Worm (Caenorhabditis elegans) whole organism, young adult: ENCODE data around the gene nas-37.

Source experiments
- B0336.3 ChIP-seq: fragments of 200-800 bp; sonication (Bioruptor generic); IDR thresholded peaks from 2 replicates; pipeline ENCODE4 v1.3.6; 2022; ENCODE audit warnings: missing genetic modification characterization, missing compliant biosample characterization
- C17E4.6 ChIP-seq: fragments of 200-800 bp; sonication (Bioruptor generic); IDR thresholded peaks from 2 replicates; pipeline ENCODE4 v1.3.6; 2022; ENCODE audit warnings: missing genetic modification reagents, missing genetic modification characterization, missing compliant biosample characterization
- D2030.7 ChIP-seq: fragments of 200-800 bp; sonication (Bioruptor generic); IDR thresholded peaks from 2 replicates; pipeline ENCODE4 v1.3.6; 2022; ENCODE audit warnings: missing genetic modification reagents, missing genetic modification characterization, missing compliant biosample characterization
- F22D6.2 ChIP-seq: sonication (generic microtip); optimal IDR thresholded peaks from 2 replicates; lab custom pipeline; 2016; ENCODE audit warnings: mild to moderate bottlenecking, missing genetic modification characterization, missing compliant biosample characterization
- F23B12.7 ChIP-seq: sonication (generic microtip); optimal IDR thresholded peaks from 2 replicates; lab custom pipeline; 2017; ENCODE audit warnings: missing genetic modification characterization, mild to moderate bottlenecking, missing compliant biosample characterization, antibody characterized with exemption, moderate library complexity; ENCODE audit not compliant: insufficient read depth
- F57C9.4 ChIP-seq: sonication (generic microtip); optimal IDR thresholded peaks from 2 replicates; lab custom pipeline; 2017; ENCODE audit warnings: mild to moderate bottlenecking, missing genetic modification characterization, missing compliant biosample characterization
- K12H6.12 ChIP-seq: fragments of 200-800 bp; sonication (Bioruptor generic); optimal IDR thresholded peaks from 2 replicates; lab custom pipeline; 2018; ENCODE audit warnings: mild to moderate bottlenecking, missing genetic modification characterization, missing compliant biosample characterization
- Y56A3A.18 ChIP-seq: fragments of 200-800 bp; sonication (Bioruptor generic); IDR thresholded peaks from 2 replicates; pipeline ENCODE4 v1.3.6; 2022; ENCODE audit warnings: missing genetic modification reagents, missing genetic modification characterization, missing compliant biosample characterization
- Y67H2A.10 ChIP-seq: fragments of 200-800 bp; sonication (Bioruptor generic); conservative IDR thresholded peaks from 2 replicates; pipeline ENCODE4 v1.3.6; 2022; ENCODE audit warnings: missing genetic modification reagents, missing genetic modification characterization, missing compliant biosample characterization
- Y95B8A.8 ChIP-seq: fragments of 200-800 bp; sonication (Bioruptor generic); IDR thresholded peaks from 2 replicates; pipeline ENCODE4 v1.3.6; 2022; ENCODE audit warnings: missing genetic modification reagents, missing genetic modification characterization, missing compliant biosample characterization
- atf-7 ChIP-seq: sonication (generic microtip); optimal IDR thresholded peaks from 2 replicates; lab custom pipeline; 2017; ENCODE audit warnings: mild to moderate bottlenecking, missing genetic modification characterization, missing compliant biosample characterization
- athp-1 ChIP-seq: sonication (generic microtip); optimal IDR thresholded peaks from 2 replicates; lab custom pipeline; 2017; ENCODE audit warnings: mild to moderate bottlenecking, missing genetic modification characterization, missing compliant biosample characterization
- bed-1 ChIP-seq: fragments of 200-800 bp; sonication (Bioruptor generic); IDR thresholded peaks from 2 replicates; pipeline ENCODE4 v1.3.6; 2022; ENCODE audit warnings: missing genetic modification reagents, missing genetic modification characterization, missing compliant biosample characterization
- ccch-3 ChIP-seq: fragments of 200-800 bp; sonication (Bioruptor generic); optimal IDR thresholded peaks from 2 replicates; lab custom pipeline; 2018; ENCODE audit warnings: mild to moderate bottlenecking, missing genetic modification characterization, missing compliant biosample characterization
- cebp-1 ChIP-seq, 2 experiments: fragments of 200-800 bp in 1 of 2; sonication (Bioruptor generic) in 1 of 2; sonication (generic microtip) in 1 of 2; IDR thresholded peaks in 1 of 2; optimal IDR thresholded peaks in 1 of 2; 2 replicates each; pipeline versions ENCODE4 v1.3.6 to Lab custom; 2017 to 2022; ENCODE audit warnings: missing compliant biosample characterization in 2 of 2, missing genetic modification characterization in 2 of 2, mild to moderate bottlenecking in 1 of 2, missing genetic modification reagents in 1 of 2, moderate library complexity in 1 of 2
- ceh-79 ChIP-seq: sonication (generic microtip); optimal IDR thresholded peaks from 2 replicates; lab custom pipeline; 2017; ENCODE audit warnings: mild to moderate bottlenecking, missing genetic modification characterization, missing compliant biosample characterization
- die-1 ChIP-seq: sonication (generic microtip); optimal IDR thresholded peaks from 2 replicates; lab custom pipeline; 2016; ENCODE audit warnings: missing genotype, mild to moderate bottlenecking, missing genetic modification characterization, missing compliant biosample characterization
- dox-1 ChIP-seq: fragments of 200-800 bp; sonication (Bioruptor generic); IDR thresholded peaks from 2 replicates; pipeline ENCODE4 v1.3.6; 2022; ENCODE audit warnings: missing genetic modification reagents, missing genetic modification characterization, missing compliant biosample characterization
- egl-44 ChIP-seq: fragments of 200-800 bp; sonication (Bioruptor generic); IDR thresholded peaks from 2 replicates; pipeline ENCODE4 v1.3.6; 2022; ENCODE audit warnings: missing genetic modification reagents, missing genetic modification characterization, missing compliant biosample characterization
- egrh-3 ChIP-seq: fragments of 200-800 bp; sonication (Bioruptor generic); IDR thresholded peaks from 2 replicates; pipeline ENCODE4 v1.3.6; 2022; ENCODE audit warnings: missing genetic modification reagents, missing genetic modification characterization, missing compliant biosample characterization
- gei-17 ChIP-seq: fragments of 200-800 bp; sonication (Bioruptor generic); optimal IDR thresholded peaks from 2 replicates; lab custom pipeline; 2018; ENCODE audit warnings: mild to moderate bottlenecking, missing genetic modification characterization, missing compliant biosample characterization
- hlh-12 ChIP-seq: sonication (generic microtip); optimal IDR thresholded peaks from 2 replicates; lab custom pipeline; 2016; ENCODE audit warnings: missing genetic modification characterization, missing compliant biosample characterization
- hmg-1.2 ChIP-seq: fragments of 200-800 bp; sonication (Bioruptor generic); IDR thresholded peaks from 2 replicates; pipeline ENCODE4 v1.3.6; 2022; ENCODE audit warnings: missing genetic modification reagents, missing genetic modification characterization, missing compliant biosample characterization
- hsf-1 ChIP-seq: fragments of 200-800 bp; sonication (Bioruptor generic); IDR thresholded peaks from 2 replicates; pipeline ENCODE4 v1.3.6; 2022; ENCODE audit warnings: missing genetic modification reagents, missing genetic modification characterization, missing compliant biosample characterization
- lag-1 ChIP-seq: fragments of 200-800 bp; sonication (Bioruptor generic); IDR thresholded peaks from 2 replicates; pipeline ENCODE4 v1.3.6; 2022; ENCODE audit warnings: missing genetic modification reagents, missing genetic modification characterization, missing compliant biosample characterization
- lin-26 ChIP-seq: fragments of 200-800 bp; sonication (Bioruptor generic); IDR thresholded peaks from 2 replicates; pipeline ENCODE4 v1.3.6; 2022; ENCODE audit warnings: missing genetic modification reagents, missing genetic modification characterization, missing compliant biosample characterization
- lin-54 ChIP-seq: fragments of 200-800 bp; sonication (Bioruptor generic); optimal IDR thresholded peaks from 2 replicates; lab custom pipeline; 2018; ENCODE audit warnings: mild to moderate bottlenecking, missing genetic modification characterization, missing compliant biosample characterization
- lir-1 ChIP-seq: fragments of 200-800 bp; sonication (Bioruptor generic); conservative IDR thresholded peaks from 2 replicates; pipeline ENCODE4 v1.3.6; 2022; ENCODE audit warnings: missing genetic modification reagents, missing genetic modification characterization, missing compliant biosample characterization
- madf-10 ChIP-seq: sonication (generic microtip); optimal IDR thresholded peaks from 2 replicates; lab custom pipeline; 2016; ENCODE audit warnings: mild to moderate bottlenecking, missing genetic modification characterization, missing compliant biosample characterization
- mcd-1 ChIP-seq: fragments of 200-800 bp; sonication (Bioruptor generic); IDR thresholded peaks from 2 replicates; pipeline ENCODE4 v1.3.6; 2022; ENCODE audit warnings: missing genetic modification reagents, missing genetic modification characterization, missing compliant biosample characterization
- nfya-1 ChIP-seq: sonication (generic microtip); optimal IDR thresholded peaks from 2 replicates; lab custom pipeline; 2017; ENCODE audit warnings: antibody characterized with exemption, missing compliant biosample characterization, missing genetic modification characterization, borderline replicate concordance; ENCODE audit not compliant: insufficient read depth
- nhr-120 ChIP-seq: fragments of 200-800 bp; sonication (Bioruptor generic); IDR thresholded peaks from 2 replicates; pipeline ENCODE4 v1.3.6; 2022; ENCODE audit warnings: missing genetic modification characterization, missing compliant biosample characterization
- nhr-80 ChIP-seq: sonication (generic microtip); optimal IDR thresholded peaks from 2 replicates; lab custom pipeline; 2016; ENCODE audit warnings: missing genetic modification characterization, missing compliant biosample characterization
- pbrm-1 ChIP-seq: fragments of 200-800 bp; sonication (Bioruptor generic); IDR thresholded peaks from 2 replicates; pipeline ENCODE4 v1.3.6; 2022; ENCODE audit warnings: missing genetic modification reagents, missing genetic modification characterization, missing compliant biosample characterization
- sdz-38 ChIP-seq: sonication (generic microtip); optimal IDR thresholded peaks from 2 replicates; lab custom pipeline; 2016; ENCODE audit warnings: missing genotype, missing genetic modification characterization, missing compliant biosample characterization
- snpc-1.3 ChIP-seq: sonication (generic microtip); optimal IDR thresholded peaks from 2 replicates; lab custom pipeline; 2017; ENCODE audit warnings: missing genetic modification characterization, mild to moderate bottlenecking, missing compliant biosample characterization, antibody characterized with exemption, moderate library complexity, missing genotype, missing genetic modification reagents; ENCODE audit not compliant: insufficient read depth
- snpc-3.4 ChIP-seq: sonication (generic microtip); optimal IDR thresholded peaks from 2 replicates; lab custom pipeline; 2017; ENCODE audit warnings: missing genetic modification characterization, mild to moderate bottlenecking, missing compliant biosample characterization, antibody characterized with exemption, moderate library complexity, missing genotype, missing genetic modification reagents
- snpc-4 ChIP-seq, 5 experiments: fragments of 150-350 bp in 1 of 5; sonication (generic microtip) in 4 of 5; optimal IDR thresholded peaks; 2 replicates each; lab custom pipeline; 2014 to 2018; ENCODE audit warnings: missing genetic modification characterization in 5 of 5, missing biosample characterization in 3 of 5, antibody characterized with exemption in 2 of 5, mild to moderate bottlenecking in 2 of 5, missing compliant biosample characterization in 2 of 5, missing genotype in 2 of 5, moderate library complexity in 2 of 5, missing genetic modification reagents in 1 of 5
- somi-1 ChIP-seq: fragments of 200-800 bp; sonication (Bioruptor generic); optimal IDR thresholded peaks from 2 replicates; lab custom pipeline; 2018; ENCODE audit warnings: mild to moderate bottlenecking, missing genetic modification characterization, missing compliant biosample characterization
- tbp1 ChIP-seq: fragments of 200-800 bp; sonication (Bioruptor generic); optimal IDR thresholded peaks from 2 replicates; lab custom pipeline; 2018; ENCODE audit warnings: mild to moderate bottlenecking, missing genetic modification characterization, missing compliant biosample characterization
- tbx-9 ChIP-seq: sonication (generic microtip); optimal IDR thresholded peaks from 2 replicates; lab custom pipeline; 2016; ENCODE audit warnings: borderline replicate concordance, missing genetic modification characterization, inconsistent platforms, missing compliant biosample characterization
- unc-130 ChIP-seq: sonication (generic microtip); optimal IDR thresholded peaks from 2 replicates; lab custom pipeline; 2016; ENCODE audit warnings: missing genetic modification reagents, missing genetic modification characterization, missing compliant biosample characterization
- zfh-2 ChIP-seq: fragments of 200-800 bp; sonication (Bioruptor generic); conservative IDR thresholded peaks from 2 replicates; pipeline ENCODE4 v1.3.6; 2022; ENCODE audit warnings: missing genetic modification reagents, missing genetic modification characterization, missing compliant biosample characterization
- ztf-22 ChIP-seq: fragments of 200-800 bp; sonication (Bioruptor generic); optimal IDR thresholded peaks from 2 replicates; lab custom pipeline; 2018; ENCODE audit warnings: mild to moderate bottlenecking, missing genetic modification characterization, moderate library complexity, missing compliant biosample characterization
- ztf-26 ChIP-seq: sonication (generic microtip); optimal IDR thresholded peaks from 2 replicates; lab custom pipeline; 2017; ENCODE audit warnings: missing genetic modification characterization, missing compliant biosample characterization
- ztf-6 ChIP-seq: fragments of 200-800 bp; sonication (Bioruptor generic); IDR thresholded peaks from 2 replicates; pipeline ENCODE4 v1.3.6; 2022; ENCODE audit warnings: missing genetic modification reagents, missing genetic modification characterization, missing compliant biosample characterization

The nas-37 gene

DNA sequence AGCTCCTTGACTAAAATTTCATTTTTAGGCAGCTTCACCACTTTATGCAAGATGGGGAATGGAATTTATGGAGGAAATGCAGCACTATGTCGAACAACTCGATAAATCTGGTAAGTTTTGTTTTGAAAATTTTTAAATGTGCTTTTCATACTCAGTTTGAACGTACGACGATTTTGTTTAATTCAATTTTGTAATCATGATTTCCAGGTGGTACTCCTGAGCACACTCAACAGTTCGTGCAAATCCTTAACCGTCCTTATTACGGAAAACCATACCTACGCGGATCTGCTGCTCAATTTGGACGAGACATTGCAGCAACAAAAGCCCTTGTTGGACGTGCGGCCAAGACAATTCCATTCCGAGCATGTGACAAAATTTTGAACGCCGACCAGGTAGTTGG lies 13.7 kb upstream of the nas-37 start:
- no peak for TF ChIP-seq lin-26
- no peak for TF ChIP-seq ceh-79 (tag; lab: Kevin White, UChicago)
- no peak for TF ChIP-seq gei-17 (GFP tag; lab: Kevin White, UChicago)
- no peak for TF ChIP-seq ccch-3
- no peak for TF ChIP-seq snpc-4 (GFP tag; optimal IDR thresholded peaks at IDR 0.05; lab: Kevin White, UChicago)
- no peak for TF ChIP-seq snpc-4 (tag; optimal IDR thresholded peaks at IDR 0.05; lab: Kevin White, UChicago)
- TF ChIP-seq lag-1 (GFP tag; lab: Robert Waterston, UW), result no peak
- TF ChIP-seq nhr-80, result no peak
- TF ChIP-seq snpc-3.4, result no peak
- no peak for TF ChIP-seq Y56A3A.18 (GFP tag; lab: Robert Waterston, UW)
- no peak for TF ChIP-seq egl-44 (GFP tag; lab: Robert Waterston, UW)

DNA sequence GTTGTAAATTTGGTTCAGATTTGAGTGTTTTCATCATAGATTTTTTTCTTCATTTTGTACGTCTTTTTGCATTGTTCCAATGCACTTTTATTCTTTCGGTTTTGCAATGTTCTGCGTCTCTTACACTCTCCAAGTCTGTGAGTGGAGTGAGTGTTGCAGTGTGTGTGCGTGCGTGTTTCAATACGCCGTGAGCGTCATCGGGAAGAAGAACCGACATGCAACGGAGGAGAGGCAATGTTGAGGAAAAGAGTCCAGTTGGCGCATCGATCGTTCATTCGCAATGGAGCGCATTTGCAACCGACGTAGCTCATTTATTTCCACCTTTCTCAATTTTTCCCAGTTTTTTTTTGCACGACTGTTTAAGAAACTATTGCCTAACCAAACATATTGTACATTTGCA lies 9.7 kb upstream of the nas-37 start, which contains the start of gene ZC506.1:
TSS of gene ZC506.1 (plus strand) at position 400 of the 400 bp plus-strand sequence.
- peak; percentile 40 for TF ChIP-seq F22D6.2 (tag; lab: Kevin White, UChicago)
- TF ChIP-seq D2030.7 (GFP tag; lab: Robert Waterston, UW), result no peak
- peak; percentile 63 for TF ChIP-seq tbp1
- peak; percentile 82 for TF ChIP-seq madf-10 (tag; lab: Kevin White, UChicago)
- TF ChIP-seq sdz-38, result no peak
- no peak for TF ChIP-seq tbx-9 (tag; lab: Kevin White, UChicago)
- TF ChIP-seq hlh-12 (tag; lab: Kevin White, UChicago), result no peak
- peak; percentile 89 for TF ChIP-seq dox-1 (GFP tag; lab: Robert Waterston, UW)
- no peak for TF ChIP-seq nhr-120 (GFP tag; lab: Robert Waterston, UW)
- TF ChIP-seq Y67H2A.10 (GFP tag; lab: Robert Waterston, UW), result peak; percentile 42; the same call in 1 of the 2 replicates
- no peak for TF ChIP-seq ccch-3
- TF ChIP-seq somi-1 (GFP tag; lab: Kevin White, UChicago), result peak; percentile 42
- TF ChIP-seq B0336.3 (GFP tag; lab: Robert Waterston, UW), result peak; percentile 87
- no peak for TF ChIP-seq unc-130 (GFP tag; lab: Kevin White, UChicago)
- no peak for TF ChIP-seq hsf-1 (GFP tag; lab: Robert Waterston, UW)
- peak; percentile 92 for TF ChIP-seq K12H6.12
- TF ChIP-seq Y56A3A.18 (GFP tag; lab: Robert Waterston, UW), result 0 out of 2 replicates have a peak, but pooled peaks have one; percentile 60
- peak; percentile 45; the same call in 1 of the 2 replicates for TF ChIP-seq cebp-1 (GFP tag; IDR thresholded peaks at IDR 0.05; lab: Robert Waterston, UW)
- TF ChIP-seq cebp-1 (tag; optimal IDR thresholded peaks at IDR 0.05; lab: Kevin White, UChicago), result peak; percentile 92
- TF ChIP-seq lin-54 (GFP tag; lab: Kevin White, UChicago), result peak; percentile 59
- TF ChIP-seq hmg-1.2 (GFP tag; lab: Robert Waterston, UW), result peak; percentile 84
- TF ChIP-seq atf-7 (tag; lab: Kevin White, UChicago), result peak; percentile 76
- TF ChIP-seq C17E4.6 (GFP tag; lab: Robert Waterston, UW), result peak; percentile 62; the same call in 1 of the 2 replicates
- TF ChIP-seq lag-1 (GFP tag; lab: Robert Waterston, UW), result no peak
- TF ChIP-seq die-1 (tag; lab: Kevin White, UChicago), result no peak
- no peak for TF ChIP-seq ztf-6 (GFP tag; lab: Robert Waterston, UW)
- peak; percentile 99 for TF ChIP-seq mcd-1
- TF ChIP-seq F23B12.7 (tag; lab: Kevin White, UChicago), result peak; percentile 83
- TF ChIP-seq F57C9.4 (tag; lab: Kevin White, UChicago), result no peak
- peak; percentile 89 for TF ChIP-seq zfh-2 (GFP tag; lab: Robert Waterston, UW)
- TF ChIP-seq snpc-1.3 (tag; lab: Kevin White, UChicago), result no peak
- peak; percentile 39 for TF ChIP-seq ztf-22 (GFP tag; lab: Kevin White, UChicago)
- no peak for TF ChIP-seq bed-1 (GFP tag; lab: Robert Waterston, UW)
- TF ChIP-seq egrh-3 (GFP tag; lab: Robert Waterston, UW), result peak; percentile 35; the same call in 1 of the 2 replicates
- peak; percentile 80 for TF ChIP-seq athp-1 (tag; lab: Kevin White, UChicago)
- peak; percentile 87 for TF ChIP-seq ztf-26 (tag; lab: Kevin White, UChicago)
- TF ChIP-seq Y95B8A.8 (GFP tag; lab: Robert Waterston, UW), result no peak
- TF ChIP-seq nfya-1 (tag; lab: Kevin White, UChicago), result no peak
- TF ChIP-seq lir-1 (GFP tag; lab: Robert Waterston, UW), result peak; percentile 100
- peak; percentile 90 for TF ChIP-seq pbrm-1 (GFP tag; lab: Robert Waterston, UW)
